Worm (Caenorhabditis elegans): ENCODE measurements around the gene C18A11.1.
A peak's percentile ranks its signal among the peaks of the same experiment; 100 is the strongest.

C18A11.1 gene

DNA sequence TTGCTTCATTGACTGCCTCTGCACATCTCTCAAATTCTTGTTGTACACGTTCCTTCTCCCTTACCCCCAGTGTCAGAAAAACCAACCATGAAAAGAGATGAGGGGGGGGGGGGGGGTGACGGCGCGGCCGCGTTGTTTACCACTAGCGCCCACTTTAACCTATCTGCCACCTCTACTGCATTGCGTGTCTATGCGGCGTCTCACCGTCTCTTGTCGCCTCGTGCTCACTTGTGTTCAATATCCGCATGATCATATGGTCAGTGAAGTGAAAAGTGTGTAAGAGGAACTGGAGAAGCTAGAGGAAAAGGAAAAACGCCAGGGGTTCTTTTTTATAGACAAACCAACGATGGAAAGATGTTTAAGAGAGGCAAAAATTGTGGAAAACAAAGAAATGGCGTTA, 49.5 kb upstream of the C18A11.1 start (continued):
- TF ChIP-seq F49E8.2 (tag; optimal IDR thresholded peaks at IDR 0.05; ENCODE audit: borderline replicate concordance): no peak
- no peak for TF ChIP-seq nhr-237 (tag; optimal IDR thresholded peaks at IDR 0.05)
- peak; percentile 50; the same call in 1 of the 2 replicates for TF ChIP-seq mxl-2 (GFP tag; conservative IDR thresholded peaks at IDR 0.05)
- TF ChIP-seq ceh-32 (tag; optimal IDR thresholded peaks at IDR 0.05; ENCODE audit: poor library complexity): no peak
- TF ChIP-seq R02D3.7 (tag; optimal IDR thresholded peaks at IDR 0.05): no peak
- TF ChIP-seq snpc-1.2 (GFP tag; IDR thresholded peaks at IDR 0.05): no peak

DNA sequence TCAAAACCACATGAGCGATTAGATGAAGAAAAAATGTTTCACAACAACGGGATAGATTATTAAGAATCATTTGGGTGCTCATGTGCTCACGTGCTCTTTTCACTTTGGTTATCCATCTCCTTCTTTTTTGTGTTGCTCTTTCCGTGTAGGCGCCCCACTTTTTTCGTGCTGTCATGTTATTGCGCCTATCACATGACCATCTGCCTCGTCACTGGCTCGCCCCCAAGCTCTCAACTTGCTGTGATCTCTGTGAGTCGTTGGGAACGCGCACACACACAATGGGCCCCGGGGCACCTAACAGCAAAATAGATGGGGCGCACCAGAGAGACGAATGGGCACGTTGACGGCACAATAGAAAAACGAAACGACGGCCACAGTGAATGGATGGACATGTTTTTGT, 47.5 kb upstream of the C18A11.1 start:
- no peak for TF ChIP-seq lim-7 (GFP tag; IDR thresholded peaks at IDR 0.05)
- TF ChIP-seq nhr-11 (tag; optimal IDR thresholded peaks at IDR 0.05): peak; percentile 93
- peak; percentile 35; the same call in 1 of the 2 replicates for TF ChIP-seq lin-38 (GFP tag; IDR thresholded peaks at IDR 0.05)
- peak; percentile 44 for TF ChIP-seq ceh-28 (tag; optimal IDR thresholded peaks at IDR 0.05)
- no peak for TF ChIP-seq unc-39 (tag; optimal IDR thresholded peaks at IDR 0.05)
- peak; percentile 86 for TF ChIP-seq rbr-2 (tag; optimal IDR thresholded peaks at IDR 0.05)
- TF ChIP-seq php-3 (GFP tag; IDR thresholded peaks at IDR 0.05): no peak
- no peak for TF ChIP-seq zip-2 (tag; optimal IDR thresholded peaks at IDR 0.05)
- TF ChIP-seq hlh-11 (tag; optimal IDR thresholded peaks at IDR 0.05): peak; percentile 90
- TF ChIP-seq nhr-42 (GFP tag; IDR thresholded peaks at IDR 0.05): no peak
- peak; percentile 36; the same call in 1 of the 2 replicates for TF ChIP-seq T26A8.4 (GFP tag; IDR thresholded peaks at IDR 0.05)
- no peak for TF ChIP-seq tag-97 (GFP tag; IDR thresholded peaks at IDR 0.05)
- no peak for TF ChIP-seq ZK546.5 (tag; optimal IDR thresholded peaks at IDR 0.05)
- peak; percentile 65 for TF ChIP-seq mes-2 (tag; optimal IDR thresholded peaks at IDR 0.05; ENCODE audit: poor library complexity, severe bottlenecking)
- 0 out of 2 replicates have a peak, but pooled peaks have one; percentile 28 for TF ChIP-seq ZK337.2 (GFP tag; IDR thresholded peaks at IDR 0.05)
- TF ChIP-seq cey-2 (tag; optimal IDR thresholded peaks at IDR 0.05; ENCODE audit: borderline replicate concordance, insufficient read depth): no peak
- TF ChIP-seq spr-1 (tag; optimal IDR thresholded peaks at IDR 0.05): no peak
- TF ChIP-seq ceh-20 (GFP tag; IDR thresholded peaks at IDR 0.05): peak; percentile 91
- TF ChIP-seq ztf-7 (tag; optimal IDR thresholded peaks at IDR 0.05): no peak
- TF ChIP-seq gei-8 (GFP tag; optimal IDR thresholded peaks at IDR 0.05): peak; percentile 29
- TF ChIP-seq egl-43 (GFP tag; IDR thresholded peaks at IDR 0.05): peak; percentile 84
- TF ChIP-seq ceh-82 (tag; optimal IDR thresholded peaks at IDR 0.05): no peak
- peak; percentile 2 for TF ChIP-seq nhr-28 (tag; optimal IDR thresholded peaks at IDR 0.05)
- peak in 1 of 2 experiments; percentile 89 for TF ChIP-seq daf-16 (GFP tag; optimal IDR thresholded peaks at IDR 0.05)
- no peak for TF ChIP-seq daf-16 (tag; optimal IDR thresholded peaks at IDR 0.05)
- TF ChIP-seq nhr-77 (tag; optimal IDR thresholded peaks at IDR 0.05): no peak
- TF ChIP-seq Y5F2A.4 (GFP tag; optimal IDR thresholded peaks at IDR 0.05): no peak
- peak; percentile 74 for TF ChIP-seq dve-1 (tag; optimal IDR thresholded peaks at IDR 0.05; ENCODE audit: insufficient read depth)
- TF ChIP-seq pqm-1 (tag; optimal IDR thresholded peaks at IDR 0.05): no peak
- no peak; the same call in 1 of the 2 replicates for TF ChIP-seq vab-7 (GFP tag; IDR thresholded peaks at IDR 0.05)
- no peak for TF ChIP-seq R02D3.7 (tag; optimal IDR thresholded peaks at IDR 0.05)
- no peak for TF ChIP-seq nhr-25 (tag; optimal IDR thresholded peaks at IDR 0.05; ENCODE audit: borderline replicate concordance, insufficient read depth)
- 0 out of 2 replicates have a peak, but pooled peaks have one; percentile 17 for TF ChIP-seq madf-9 (GFP tag; conservative IDR thresholded peaks at IDR 0.05)
- TF ChIP-seq mdt-29 (GFP tag; IDR thresholded peaks at IDR 0.05): peak; percentile 52; the same call in 1 of the 2 replicates
- TF ChIP-seq nhr-10 (tag; optimal IDR thresholded peaks at IDR 0.05): no peak
- TF ChIP-seq zip-11 (GFP tag; IDR thresholded peaks at IDR 0.05): no peak
- TF ChIP-seq Y48G9A.11 (GFP tag; IDR thresholded peaks at IDR 0.05): no peak
- peak; percentile 46; the same call in 1 of the 2 replicates for TF ChIP-seq snpc-1.2 (GFP tag; IDR thresholded peaks at IDR 0.05)
- TF ChIP-seq hlh-30 (tag; optimal IDR thresholded peaks at IDR 0.05; ENCODE audit: insufficient read depth): peak; percentile 98
- no peak for TF ChIP-seq duxl-1 (tag; optimal IDR thresholded peaks at IDR 0.05; ENCODE audit: poor library complexity)
- TF ChIP-seq nhr-237 (tag; optimal IDR thresholded peaks at IDR 0.05): no peak
- no peak for TF ChIP-seq nhr-111 (GFP tag; optimal IDR thresholded peaks at IDR 0.05)
- peak; percentile 81 for TF ChIP-seq hmg-1.1 (GFP tag; IDR thresholded peaks at IDR 0.05)
- no peak for TF ChIP-seq zfp-2 (tag; optimal IDR thresholded peaks at IDR 0.05)
- peak; percentile 98 for TF ChIP-seq aha-1 (tag)
- no peak for TF ChIP-seq dmd-9 (GFP tag; IDR thresholded peaks at IDR 0.05)
